Fruit fly (Drosophila melanogaster) whole organism, prepupa: ENCODE measurements around the gene Esyt2.

Source experiments
- CG1621 ChIP-seq: fragments of 200-800 bp; sonication (Bioruptor generic); optimal IDR thresholded peaks from 3 replicates; lab custom pipeline; 2018; ENCODE audit warnings: missing biosample characterization, mild to moderate bottlenecking, missing genetic modification characterization
- CG3032 ChIP-seq: fragments of 200-800 bp; optimal IDR thresholded peaks from 2 replicates; lab custom pipeline; 2019; ENCODE audit warnings: missing biosample characterization, mild to moderate bottlenecking, missing genetic modification characterization, moderate library complexity
- CG31627 ChIP-seq: fragments of 200-800 bp; sonication (Bioruptor generic); optimal IDR thresholded peaks from 3 replicates; lab custom pipeline; 2016; ENCODE audit warnings: missing biosample characterization, missing genetic modification characterization
- CG6808 ChIP-seq: fragments of 200-800 bp; sonication (Bioruptor generic); optimal IDR thresholded peaks from 3 replicates; lab custom pipeline; 2017; ENCODE audit warnings: missing biosample characterization, missing genetic modification characterization, mild to moderate bottlenecking, moderate library complexity, missing genetic modification reagents
- Lpt ChIP-seq: fragments of 200-800 bp; sonication (Bioruptor generic); optimal IDR thresholded peaks from 3 replicates; lab custom pipeline; 2016; ENCODE audit warnings: missing biosample characterization, missing genetic modification characterization

dm6 chr3R:24530328-24530727, 14.2 kb upstream of the Esyt2 start, which contains the start of the genes CG13623 and ana1:
- TF ChIP-seq CG1621 (tag; lab: Kevin White, UChicago) (no peak), CG6808 (GFP tag; lab: Kevin White, UChicago) (no peak), CG3032 (no peak), Lpt (GFP tag; lab: Kevin White, UChicago) (no peak), CG31627 (no peak)
